Fruit fly (Drosophila melanogaster) whole organism, adult: Measurements from ENCODE around the gene klu.

Experiments
- CG12768 ChIP-seq: fragments of 200-800 bp; sonication (Bioruptor generic); optimal IDR thresholded peaks from 2 replicates; lab custom pipeline; 2017; ENCODE audit warnings: missing biosample characterization, missing genetic modification characterization, mild to moderate bottlenecking, moderate library complexity, missing genetic modification reagents
- CG33017 ChIP-seq: fragments of 200-800 bp; sonication (Bioruptor generic); optimal IDR thresholded peaks from 2 replicates; lab custom pipeline; 2018; ENCODE audit warnings: missing biosample characterization, mild to moderate bottlenecking, missing genetic modification characterization, moderate library complexity
- CG5204 ChIP-seq: fragments of 200-800 bp; sonication (Bioruptor generic); optimal IDR thresholded peaks from 2 replicates; lab custom pipeline; 2016; ENCODE audit warnings: missing biosample characterization, missing genetic modification characterization
- Crg-1 ChIP-seq: fragments of 200-800 bp; sonication (Bioruptor generic); optimal IDR thresholded peaks from 2 replicates; lab custom pipeline; 2016; ENCODE audit warnings: missing biosample characterization, missing genetic modification characterization
- cnc ChIP-seq, 2 experiments: fragments of >200 bp; optimal IDR thresholded peaks; 2 replicates each; lab custom pipeline; 2017
- toe ChIP-seq: fragments of 200-800 bp; sonication (Bioruptor generic); optimal IDR thresholded peaks from 2 replicates; lab custom pipeline; 2016; ENCODE audit warnings: missing biosample characterization, missing genetic modification characterization

DNA sequence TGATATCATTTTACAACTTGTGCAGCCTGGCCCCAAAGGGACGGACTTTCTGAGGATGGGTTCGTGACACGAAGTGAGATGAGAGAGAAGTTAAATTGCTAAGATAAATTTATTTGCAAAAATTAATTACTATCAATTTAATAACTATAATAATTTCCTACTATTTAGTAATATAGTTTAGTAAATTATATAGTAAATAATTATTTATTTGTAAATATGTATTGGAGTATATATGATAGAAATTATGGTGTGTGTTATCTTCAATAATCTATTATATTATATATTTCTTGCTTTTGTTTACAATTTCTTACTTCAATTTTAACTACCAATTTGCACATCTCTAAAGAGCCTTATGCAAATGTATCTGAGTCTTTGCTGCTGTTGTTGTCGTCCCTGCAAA, 66.4 kb downstream of the klu start:
- TF ChIP-seq CG5204 (GFP tag; lab: Kevin White, UChicago) (no peak), CG12768 (GFP tag; lab: Kevin White, UChicago) (no peak), cnc (optimal IDR thresholded peaks at IDR 0.05; lab: Kevin White, UChicago) (no peak), Crg-1 (GFP tag; lab: Kevin White, UChicago) (no peak), CG33017 (tag; lab: Kevin White, UChicago) (no peak), toe (GFP tag; lab: Kevin White, UChicago) (no peak)
